Worm (Caenorhabditis elegans): ENCODE measurements around the gene hrpu-1.

The hrpu-1 gene

DNA sequence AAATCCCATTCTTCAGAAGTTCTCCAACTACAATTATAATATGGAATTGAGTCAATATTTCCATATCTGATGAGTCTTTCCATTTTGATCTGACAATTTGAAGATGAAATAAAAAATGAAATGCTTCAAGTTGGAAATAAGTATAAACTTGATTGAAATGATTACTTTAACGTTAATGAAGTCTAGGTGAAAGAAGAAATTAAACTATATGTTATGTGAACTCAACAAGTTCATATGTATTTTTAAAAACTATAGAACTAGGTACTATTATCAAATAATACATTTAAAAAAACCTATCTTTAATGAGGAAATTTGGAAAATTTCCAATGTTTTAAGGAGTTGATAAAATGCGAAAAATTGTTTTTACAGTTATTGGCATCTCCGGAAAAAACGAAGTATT lies 58.9 kb downstream of the hrpu-1 start, which contains the start of gene srt-49:
srt-49 (minus strand) TSS at position 101 of the 400 bp plus-strand sequence.
- no peak for TF ChIP-seq hlh-30 (tag; optimal IDR thresholded peaks at IDR 0.05; ENCODE audit: insufficient read depth)
- TF ChIP-seq nhr-6 (tag; optimal IDR thresholded peaks at IDR 0.05), result no peak
- TF ChIP-seq fos-1 (tag; optimal IDR thresholded peaks at IDR 0.05), result no peak
- TF ChIP-seq dmd-9 (GFP tag; IDR thresholded peaks at IDR 0.05), result no peak
- TF ChIP-seq snpc-1.2 (GFP tag; IDR thresholded peaks at IDR 0.05), result no peak
- TF ChIP-seq F49E8.2 (tag; optimal IDR thresholded peaks at IDR 0.05; ENCODE audit: borderline replicate concordance), result no peak
- no peak for TF ChIP-seq lir-3 (tag; optimal IDR thresholded peaks at IDR 0.05)
- TF ChIP-seq hif-1 (tag; optimal IDR thresholded peaks at IDR 0.05), result no peak
- TF ChIP-seq mdl-1 (tag; optimal IDR thresholded peaks at IDR 0.05), result no peak
- TF ChIP-seq T20F7.1 (GFP tag; optimal IDR thresholded peaks at IDR 0.05), result no peak
- no peak for TF ChIP-seq tag-97 (GFP tag; IDR thresholded peaks at IDR 0.05)
- no peak for TF ChIP-seq nhr-42 (GFP tag; IDR thresholded peaks at IDR 0.05)
